Worm (Caenorhabditis elegans) whole organism, mixed stage, embryonic: Measurements from ENCODE around the gene ndx-2.
A peak's percentile ranks its signal among the peaks of the same experiment; 100 is the strongest.

Experiments used
- M03D4.4 ChIP-seq: sonication (generic microtip); optimal IDR thresholded peaks from 2 replicates; lab custom pipeline; 2017; ENCODE audit warnings: mild to moderate bottlenecking, missing genetic modification characterization, missing compliant biosample characterization
- blmp-1 ChIP-seq: fragments of 150-350 bp; optimal IDR thresholded peaks from 2 replicates; lab custom pipeline; 2014; ENCODE audit warnings: missing biosample characterization, missing genetic modification characterization
- ceh-39 ChIP-seq: fragments of 150-350 bp; optimal IDR thresholded peaks from 2 replicates; lab custom pipeline; 2014; ENCODE audit warnings: missing biosample characterization, missing genetic modification characterization
- ceh-83 ChIP-seq: fragments of 200-800 bp; sonication (Bioruptor generic); optimal IDR thresholded peaks from 2 replicates; lab custom pipeline; 2018; ENCODE audit warnings: mild to moderate bottlenecking, missing genetic modification characterization, missing compliant biosample characterization
- ces-1 ChIP-seq: fragments of 150-350 bp; optimal IDR thresholded peaks from 2 replicates; lab custom pipeline; 2014; ENCODE audit warnings: missing biosample characterization, missing genetic modification reagents, missing genetic modification characterization
- cnd-1 ChIP-seq: fragments of 200-800 bp; sonication (Bioruptor generic); optimal IDR thresholded peaks from 2 replicates; lab custom pipeline; 2018; ENCODE audit warnings: mild to moderate bottlenecking, missing genetic modification characterization, missing compliant biosample characterization
- drap-1 ChIP-seq: fragments of 200-800 bp; sonication (Bioruptor generic); optimal IDR thresholded peaks from 3 replicates; lab custom pipeline; 2018; ENCODE audit warnings: mild to moderate bottlenecking, missing genetic modification characterization, missing compliant biosample characterization
- elt-1 ChIP-seq: sonication (generic microtip); optimal IDR thresholded peaks from 2 replicates; lab custom pipeline; 2017; ENCODE audit warnings: missing genetic modification characterization, mild to moderate bottlenecking, missing compliant biosample characterization, antibody characterized with exemption, moderate library complexity, borderline replicate concordance; ENCODE audit not compliant: insufficient read depth
- elt-3 ChIP-seq: fragments of 150-350 bp; optimal IDR thresholded peaks from 2 replicates; lab custom pipeline; 2014; ENCODE audit warnings: missing biosample characterization, missing genetic modification characterization
- ham-2 ChIP-seq: fragments of 200-800 bp; sonication (Bioruptor generic); optimal IDR thresholded peaks from 2 replicates; lab custom pipeline; 2018; ENCODE audit warnings: mild to moderate bottlenecking, missing genetic modification characterization, missing compliant biosample characterization
- hlh-1 ChIP-seq: fragments of 150-350 bp; optimal IDR thresholded peaks from 2 replicates; lab custom pipeline; 2014; ENCODE audit warnings: missing biosample characterization, missing genetic modification reagents, missing genetic modification characterization
- lin-13 ChIP-seq: fragments of 150-350 bp; optimal IDR thresholded peaks from 2 replicates; lab custom pipeline; 2014; ENCODE audit warnings: missing biosample characterization, missing genetic modification characterization
- lin-32 ChIP-seq: fragments of 200-800 bp; sonication (Bioruptor generic); optimal IDR thresholded peaks from 2 replicates; lab custom pipeline; 2018; ENCODE audit warnings: mild to moderate bottlenecking, missing genetic modification characterization, missing compliant biosample characterization
- lsy-2 ChIP-seq: fragments of 150-350 bp; optimal IDR thresholded peaks from 2 replicates; lab custom pipeline; 2014; ENCODE audit warnings: missing biosample characterization, missing genetic modification characterization
- mab-5 ChIP-seq: fragments of 150-350 bp; optimal IDR thresholded peaks from 2 replicates; lab custom pipeline; 2014; ENCODE audit warnings: missing biosample characterization, missing genetic modification characterization
- mep-1 ChIP-seq: fragments of 150-350 bp; optimal IDR thresholded peaks from 2 replicates; lab custom pipeline; 2017; ENCODE audit warnings: missing biosample characterization, missing genetic modification reagents, missing genetic modification characterization, inconsistent platforms
- mls-2 ChIP-seq: sonication (generic microtip); optimal IDR thresholded peaks from 2 replicates; lab custom pipeline; 2016; ENCODE audit warnings: mild to moderate bottlenecking, missing genetic modification characterization, moderate library complexity, missing compliant biosample characterization
- nhr-2 ChIP-seq: fragments of 150-350 bp; optimal IDR thresholded peaks from 2 replicates; lab custom pipeline; 2014; ENCODE audit warnings: missing biosample characterization, missing genetic modification characterization
- nhr-237 ChIP-seq: fragments of 150-350 bp; optimal IDR thresholded peaks from 2 replicates; lab custom pipeline; 2014; ENCODE audit warnings: missing biosample characterization, missing genetic modification characterization
- nhr-76 ChIP-seq: sonication (generic microtip); optimal IDR thresholded peaks from 2 replicates; lab custom pipeline; 2017; ENCODE audit warnings: missing biosample characterization, missing genetic modification characterization
- snpc-4 ChIP-seq: fragments of 150-350 bp; optimal IDR thresholded peaks from 2 replicates; lab custom pipeline; 2014; ENCODE audit warnings: missing biosample characterization, missing genetic modification characterization
- sptf-1 ChIP-seq: sonication (generic microtip); optimal IDR thresholded peaks from 2 replicates; lab custom pipeline; 2017; ENCODE audit warnings: mild to moderate bottlenecking, missing genetic modification characterization, moderate library complexity, missing compliant biosample characterization
- tbx-8 ChIP-seq: fragments of 200-800 bp; sonication (Bioruptor generic); optimal IDR thresholded peaks from 2 replicates; lab custom pipeline; 2018; ENCODE audit warnings: mild to moderate bottlenecking, missing genetic modification characterization, moderate library complexity, missing compliant biosample characterization
- unc-120 ChIP-seq: sonication (generic microtip); optimal IDR thresholded peaks from 2 replicates; lab custom pipeline; 2017; ENCODE audit warnings: missing genetic modification characterization, missing compliant biosample characterization; ENCODE audit not compliant: poor library complexity, severe bottlenecking
- unc-39 ChIP-seq: fragments of 150-350 bp; optimal IDR thresholded peaks from 2 replicates; lab custom pipeline; 2014; ENCODE audit warnings: missing biosample characterization, missing genetic modification characterization
- unc-62 ChIP-seq: fragments of 150-350 bp; optimal IDR thresholded peaks from 2 replicates; lab custom pipeline; 2014; ENCODE audit warnings: missing biosample characterization, missing genetic modification reagents, missing genetic modification characterization
- zip-8 ChIP-seq: fragments of 150-350 bp; optimal IDR thresholded peaks from 2 replicates; lab custom pipeline; 2014; ENCODE audit warnings: missing biosample characterization, missing genetic modification characterization
- ztf-11 ChIP-seq: fragments of 150-350 bp; optimal IDR thresholded peaks from 2 replicates; lab custom pipeline; 2014; ENCODE audit warnings: missing biosample characterization, missing genetic modification characterization

The ndx-2 gene

DNA sequence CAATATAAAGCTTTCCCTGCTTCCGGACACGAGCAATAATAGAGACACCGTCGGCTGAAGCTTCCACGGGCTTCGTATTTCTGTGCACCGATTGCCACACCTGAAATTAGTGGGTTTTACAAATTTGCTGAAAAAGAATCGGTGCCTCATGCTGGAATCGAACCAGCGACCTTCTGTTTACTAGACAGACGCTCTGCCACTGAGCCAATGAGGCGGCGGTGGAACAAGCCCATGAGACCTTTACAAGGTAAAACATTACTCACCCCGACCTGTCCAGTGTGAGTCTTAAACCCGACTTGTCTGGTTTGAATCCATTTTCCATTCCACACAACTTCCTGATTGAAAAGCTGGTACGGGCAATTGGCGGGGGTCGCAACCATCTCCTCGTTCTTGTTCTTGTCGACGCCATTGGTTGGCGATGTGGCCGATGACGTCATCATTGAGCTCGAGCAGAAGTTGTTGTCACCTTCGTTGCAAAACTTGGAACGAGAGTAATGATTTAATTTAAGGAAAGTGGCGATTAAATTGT lies at the start of gene ndx-2:
TSS of gene ndx-2 (minus strand) at position 479 of the 529 bp plus-strand sequence.
- no peak for TF ChIP-seq nhr-2
- TF ChIP-seq zip-8 = peak; percentile 64
- no peak for TF ChIP-seq elt-1 (tag; lab: Kevin White, UChicago)

DNA sequence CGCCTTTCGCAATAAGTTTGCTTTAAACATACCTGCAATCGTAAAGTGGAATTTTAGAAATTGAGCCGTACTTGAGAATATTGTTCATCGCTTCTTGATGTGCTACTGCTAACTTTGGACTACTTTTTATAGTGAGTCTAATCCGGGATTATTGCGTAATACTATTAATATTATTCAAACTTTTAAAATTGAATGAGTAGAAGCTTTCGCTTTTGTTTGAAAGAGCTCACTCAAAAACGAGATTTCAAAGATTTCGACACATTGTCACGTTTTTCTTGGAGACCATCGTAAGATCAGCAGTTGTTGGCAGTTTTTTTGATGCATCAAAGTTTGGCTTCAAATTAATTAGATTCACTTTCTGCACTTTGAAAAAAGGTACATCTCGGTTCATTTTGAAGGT lies 48.7 kb upstream of the ndx-2 start, which contains the start of gene srt-28:
TSS of gene srt-28 (minus strand) at position 101 of the 400 bp plus-strand sequence.
- TF ChIP-seq zip-8 (peak; percentile 43), drap-1 (GFP tag; lab: Kevin White, UChicago) (no peak)

DNA sequence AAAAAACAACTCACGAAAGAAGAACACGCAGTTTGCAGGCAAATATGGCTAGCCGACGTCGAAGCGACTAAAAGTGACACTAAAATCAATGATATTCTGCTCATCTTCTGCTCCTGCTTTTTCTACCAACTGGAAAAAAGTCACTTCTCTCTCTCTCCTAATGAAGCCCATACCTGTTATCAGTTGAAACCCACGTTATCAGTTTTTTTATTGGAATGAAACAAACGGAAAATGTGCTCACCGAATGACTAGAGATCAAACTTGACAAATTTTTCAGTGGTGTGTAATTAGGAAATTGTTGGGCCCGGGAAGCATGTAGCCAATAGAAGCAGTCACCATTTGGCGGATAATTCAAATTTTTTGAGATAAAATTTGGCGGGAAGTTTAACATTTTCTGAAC lies 46.6 kb upstream of the ndx-2 start, which contains the start of gene C24B9.3:
TSS of gene C24B9.3 (minus strand) at position 171 of the 400 bp plus-strand sequence.
- no peak for TF ChIP-seq M03D4.4 (tag; lab: Kevin White, UChicago)
- no peak for TF ChIP-seq ceh-83 (GFP tag; lab: Kevin White, UChicago)
- TF ChIP-seq lin-13 = no peak
- TF ChIP-seq mep-1 = no peak
- no peak for TF ChIP-seq sptf-1 (tag; lab: Kevin White, UChicago)
- TF ChIP-seq mab-5 = no peak
- no peak for TF ChIP-seq unc-120 (tag; lab: Kevin White, UChicago)
- TF ChIP-seq ces-1 (GFP tag; lab: Kevin White, UChicago) = no peak
- TF ChIP-seq, all 35 proteins: peak for 0

DNA sequence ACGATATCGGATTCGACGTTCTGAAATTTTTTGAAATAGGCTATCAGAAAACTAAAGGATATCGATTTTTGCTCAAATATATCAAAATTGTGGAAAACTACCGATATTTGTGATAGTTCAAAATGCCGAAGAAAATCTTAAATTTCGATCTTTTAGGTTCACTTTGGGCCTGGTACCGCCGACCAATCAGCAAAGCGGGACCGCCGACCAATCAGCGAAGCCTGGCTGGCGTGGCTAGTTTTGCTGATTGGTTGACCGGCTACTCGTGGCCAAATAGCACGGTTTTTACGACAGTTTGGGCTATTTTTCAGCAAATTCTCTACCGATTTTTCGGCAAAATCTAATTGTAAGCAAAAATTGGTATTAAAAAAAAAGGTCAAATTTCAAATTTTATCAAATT lies 45.4 kb upstream of the ndx-2 start:
- no peak for TF ChIP-seq nhr-76
- TF ChIP-seq elt-3 = no peak
- TF ChIP-seq M03D4.4 (tag; lab: Kevin White, UChicago) = no peak
- no peak for TF ChIP-seq unc-120 (tag; lab: Kevin White, UChicago)
- TF ChIP-seq tbx-8 (GFP tag; lab: Kevin White, UChicago) = no peak
- no peak for TF ChIP-seq hlh-1 (tag; lab: Kevin White, UChicago)
- no peak for TF ChIP-seq zip-8
- no peak for TF ChIP-seq nhr-237 (tag; lab: Kevin White, UChicago)
- no peak for TF ChIP-seq drap-1 (GFP tag; lab: Kevin White, UChicago)
- no peak for TF ChIP-seq mls-2 (tag; lab: Kevin White, UChicago)
- TF ChIP-seq unc-39 (tag; lab: Kevin White, UChicago) = no peak
- TF ChIP-seq elt-1 (tag; lab: Kevin White, UChicago) = no peak

DNA sequence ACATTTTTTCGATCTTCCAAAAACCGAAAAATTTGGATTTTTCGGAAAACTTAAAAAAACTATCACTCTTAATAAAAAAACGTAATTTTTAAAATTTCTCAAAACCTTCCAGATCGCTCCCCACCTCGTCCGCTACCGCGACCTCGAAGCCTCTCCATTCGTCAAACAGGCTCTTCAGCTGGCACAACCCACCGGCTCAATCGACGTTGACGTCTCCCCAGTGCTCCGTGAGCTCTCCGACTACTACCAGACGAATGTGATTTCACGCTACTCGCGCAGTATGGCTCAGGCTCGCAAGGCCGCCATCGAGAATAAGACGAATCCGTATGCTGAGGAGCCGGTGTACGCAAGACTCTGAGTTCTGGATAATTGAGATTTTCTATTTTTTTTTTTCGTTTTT lies 41.6 kb upstream of the ndx-2 start:
- TF ChIP-seq lsy-2 (tag; lab: Kevin White, UChicago) (no peak), cnd-1 (tag; lab: Kevin White, UChicago) (no peak), elt-1 (tag; lab: Kevin White, UChicago) (no peak), ztf-11 (no peak), unc-62 (no peak), ces-1 (GFP tag; lab: Kevin White, UChicago) (no peak), M03D4.4 (tag; lab: Kevin White, UChicago) (no peak), nhr-76 (no peak), drap-1 (GFP tag; lab: Kevin White, UChicago) (no peak), mls-2 (tag; lab: Kevin White, UChicago) (no peak), mab-5 (no peak), lin-13 (no peak), blmp-1 (tag; lab: Kevin White, UChicago) (no peak), lin-32 (GFP tag; lab: Kevin White, UChicago) (no peak), ceh-83 (GFP tag; lab: Kevin White, UChicago) (no peak), unc-120 (tag; lab: Kevin White, UChicago) (no peak), nhr-237 (tag; lab: Kevin White, UChicago) (no peak), sptf-1 (tag; lab: Kevin White, UChicago) (no peak), nhr-2 (no peak)

DNA sequence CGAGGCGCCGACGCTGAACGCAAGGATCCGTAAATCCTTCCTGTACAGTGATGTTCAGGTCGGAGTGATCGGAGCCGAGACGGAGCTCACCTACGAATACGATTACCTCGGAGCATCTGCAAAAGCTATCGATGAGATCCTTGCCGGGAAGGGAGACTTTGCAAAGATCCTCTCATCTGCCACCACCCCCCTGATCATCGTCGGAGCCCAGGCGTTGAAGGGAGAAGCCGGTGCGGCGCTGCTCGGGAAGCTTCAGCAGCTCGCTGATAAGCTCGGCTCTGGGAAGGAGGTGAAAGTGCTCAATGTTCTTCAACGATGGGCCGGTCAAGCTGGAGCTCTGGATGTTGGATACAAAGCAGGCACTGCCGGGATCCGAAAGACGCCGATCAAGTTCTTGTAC lies 38.5 kb upstream of the ndx-2 start:
- TF ChIP-seq unc-39 (tag; lab: Kevin White, UChicago) = no peak
- TF ChIP-seq ceh-83 (GFP tag; lab: Kevin White, UChicago) = no peak
- TF ChIP-seq ham-2 (GFP tag; lab: Kevin White, UChicago) = no peak
- no peak for TF ChIP-seq hlh-1 (tag; lab: Kevin White, UChicago)
- no peak for TF ChIP-seq lsy-2 (tag; lab: Kevin White, UChicago)
- TF ChIP-seq elt-1 (tag; lab: Kevin White, UChicago) = no peak
- no peak for TF ChIP-seq mep-1
- no peak for TF ChIP-seq tbx-8 (GFP tag; lab: Kevin White, UChicago)
- TF ChIP-seq unc-62 = no peak
- no peak for TF ChIP-seq cnd-1 (tag; lab: Kevin White, UChicago)
- TF ChIP-seq ces-1 (GFP tag; lab: Kevin White, UChicago) = no peak
- no peak for TF ChIP-seq drap-1 (GFP tag; lab: Kevin White, UChicago)
- TF ChIP-seq mab-5 = no peak
- no peak for TF ChIP-seq elt-3
- TF ChIP-seq nhr-2 = no peak
- TF ChIP-seq mls-2 (tag; lab: Kevin White, UChicago) = no peak
- no peak for TF ChIP-seq blmp-1 (tag; lab: Kevin White, UChicago)
- no peak for TF ChIP-seq snpc-4 (tag; lab: Kevin White, UChicago)
- no peak for TF ChIP-seq ceh-39 (tag; lab: Kevin White, UChicago)
- TF ChIP-seq, all 35 proteins: peak for 0
